Worm (Caenorhabditis elegans): ENCODE measurements around the gene K10C9.1.

K10C9.1 gene

DNA sequence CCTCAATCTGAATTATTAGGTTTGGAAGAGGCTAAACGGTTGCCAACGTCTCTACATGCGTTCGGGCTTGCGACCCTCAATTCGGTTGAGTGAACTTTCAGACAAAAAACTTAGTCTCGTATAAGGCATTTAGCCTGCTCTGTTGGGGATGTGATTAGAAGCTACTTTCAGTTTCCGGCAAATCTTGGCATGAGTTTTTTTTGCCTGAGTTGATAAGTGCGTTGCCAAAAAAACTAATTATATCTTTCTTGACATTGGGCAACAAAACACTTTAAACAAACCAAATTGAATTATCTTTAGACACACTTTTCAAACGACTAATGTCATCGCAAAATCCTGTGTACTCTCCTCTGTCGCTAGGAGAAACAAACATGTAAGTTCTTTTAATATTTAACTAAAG lies 17.3 kb downstream of the K10C9.1 start, which contains the start of gene Y50D4B.4:
TSS of gene Y50D4B.4 (plus strand) at position 301 of the 400 bp plus-strand sequence.
- TF ChIP-seq lin-32 (GFP tag; optimal IDR thresholded peaks at IDR 0.05): no peak
- TF ChIP-seq ceh-43 (GFP tag; optimal IDR thresholded peaks at IDR 0.05): no peak
- TF ChIP-seq nhr-2 (tag; optimal IDR thresholded peaks at IDR 0.05): no peak
- no peak for TF ChIP-seq zip-8 (tag; optimal IDR thresholded peaks at IDR 0.05)
- TF ChIP-seq ceh-39 (tag; optimal IDR thresholded peaks at IDR 0.05): no peak
- no peak for TF ChIP-seq pha-4 (tag; optimal IDR thresholded peaks at IDR 0.05)
- TF ChIP-seq mls-2 (tag; optimal IDR thresholded peaks at IDR 0.05): no peak
- no peak for TF ChIP-seq M03D4.4 (tag; optimal IDR thresholded peaks at IDR 0.05)
- no peak for TF ChIP-seq blmp-1 (tag; optimal IDR thresholded peaks at IDR 0.05)
- TF ChIP-seq ces-1 (GFP tag; optimal IDR thresholded peaks at IDR 0.05): no peak
- TF ChIP-seq bed-3 (GFP tag; optimal IDR thresholded peaks at IDR 0.05): no peak
- no peak for TF ChIP-seq mab-5 (tag; optimal IDR thresholded peaks at IDR 0.05)
- no peak for TF ChIP-seq drap-1 (GFP tag; optimal IDR thresholded peaks at IDR 0.05)
- TF ChIP-seq nhr-12 (tag; optimal IDR thresholded peaks at IDR 0.05): no peak
- TF ChIP-seq ztf-11 (tag; optimal IDR thresholded peaks at IDR 0.05): no peak
- no peak for TF ChIP-seq tbx-8 (GFP tag; optimal IDR thresholded peaks at IDR 0.05)
- no peak for TF ChIP-seq mep-1 (tag; optimal IDR thresholded peaks at IDR 0.05)
- TF ChIP-seq nhr-237 (tag; optimal IDR thresholded peaks at IDR 0.05): no peak
- no peak for TF ChIP-seq snpc-4 (tag; optimal IDR thresholded peaks at IDR 0.05)
- TF ChIP-seq elt-3 (tag; optimal IDR thresholded peaks at IDR 0.05): no peak

DNA sequence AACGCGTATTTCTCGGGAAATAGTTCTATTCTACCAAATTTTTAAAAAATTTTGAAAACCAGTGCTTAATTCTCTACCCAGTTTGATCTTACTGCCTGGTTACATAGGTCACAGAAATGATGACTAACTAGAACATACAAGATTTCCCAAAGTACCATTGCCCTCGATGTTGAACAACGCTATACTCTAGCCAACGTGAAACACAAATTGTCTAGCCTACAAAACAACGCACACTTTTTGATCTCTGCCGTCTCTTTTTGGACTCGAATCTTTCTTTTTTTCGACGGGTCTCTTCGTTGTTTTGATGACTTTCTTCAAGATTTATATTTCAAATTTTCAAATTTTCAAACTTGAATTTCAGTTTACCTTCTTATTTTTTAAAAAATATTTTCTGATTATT lies 25.2 kb downstream of the K10C9.1 start, which contains the start of gene Y50D4B.2:
TSS of gene Y50D4B.2 (plus strand) at position 301 of the 400 bp plus-strand sequence.
- TF ChIP-seq snpc-4 (tag; optimal IDR thresholded peaks at IDR 0.05) (no peak), mep-1 (tag; optimal IDR thresholded peaks at IDR 0.05) (no peak), ces-1 (GFP tag; optimal IDR thresholded peaks at IDR 0.05) (no peak), ham-2 (GFP tag; optimal IDR thresholded peaks at IDR 0.05) (no peak), ceh-83 (GFP tag; optimal IDR thresholded peaks at IDR 0.05) (no peak), ceh-43 (GFP tag; optimal IDR thresholded peaks at IDR 0.05) (no peak), nhr-237 (tag; optimal IDR thresholded peaks at IDR 0.05) (no peak), mls-2 (tag; optimal IDR thresholded peaks at IDR 0.05) (no peak), mab-5 (tag; optimal IDR thresholded peaks at IDR 0.05) (no peak)

DNA sequence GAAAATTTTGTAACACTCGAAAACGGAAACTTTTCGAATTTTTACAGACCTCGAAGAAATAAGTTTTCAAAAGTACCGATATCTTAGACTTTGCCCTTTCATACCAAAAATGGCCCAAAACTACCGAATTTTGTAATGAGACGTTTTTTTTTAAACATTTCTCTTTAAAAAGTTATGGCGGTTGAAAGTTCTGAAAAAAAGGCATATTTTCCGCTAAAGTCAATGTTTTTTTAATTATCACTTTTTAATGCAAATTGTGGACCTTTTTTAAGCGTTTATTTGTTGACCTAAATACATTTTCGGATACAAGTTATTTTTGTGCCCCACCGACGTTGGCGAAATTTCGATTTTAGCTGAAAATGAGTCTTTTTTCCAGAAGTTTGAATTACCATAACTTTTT lies 27.5 kb downstream of the K10C9.1 start:
- TF ChIP-seq unc-120 (tag; optimal IDR thresholded peaks at IDR 0.05; ENCODE audit: poor library complexity, severe bottlenecking): no peak
- no peak for TF ChIP-seq lsy-2 (tag; optimal IDR thresholded peaks at IDR 0.05)
- no peak for TF ChIP-seq bed-3 (GFP tag; optimal IDR thresholded peaks at IDR 0.05)
- TF ChIP-seq blmp-1 (tag; optimal IDR thresholded peaks at IDR 0.05): no peak
- no peak for TF ChIP-seq unc-62 (GFP tag; optimal IDR thresholded peaks at IDR 0.05)

DNA sequence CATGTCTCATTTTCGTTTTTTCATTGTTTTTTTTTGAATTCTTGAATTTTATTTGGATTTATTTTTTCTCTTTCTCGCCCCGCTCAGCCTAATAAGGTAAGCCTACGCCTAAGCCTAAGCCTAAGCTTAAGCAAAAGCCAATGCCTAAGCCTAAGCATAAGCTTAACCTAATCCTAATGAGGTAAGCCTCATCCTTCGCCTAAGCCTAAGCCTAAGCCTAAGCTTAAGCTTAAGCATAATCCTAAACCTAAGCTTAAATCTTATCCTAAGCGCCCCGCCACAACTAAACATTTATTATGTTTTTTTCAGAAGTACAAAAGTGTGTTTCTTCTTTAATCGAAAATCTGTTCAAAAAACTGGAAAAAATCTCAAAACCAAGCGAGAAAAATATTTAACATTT lies 37.1 kb downstream of the K10C9.1 start:
- TF ChIP-seq ceh-39 (tag; optimal IDR thresholded peaks at IDR 0.05): no peak
- TF ChIP-seq elt-3 (tag; optimal IDR thresholded peaks at IDR 0.05): no peak
- no peak for TF ChIP-seq unc-62 (GFP tag; optimal IDR thresholded peaks at IDR 0.05)
- TF ChIP-seq lin-13 (tag; optimal IDR thresholded peaks at IDR 0.05): no peak
- no peak for TF ChIP-seq nhr-2 (tag; optimal IDR thresholded peaks at IDR 0.05)
- no peak for TF ChIP-seq tbx-8 (GFP tag; optimal IDR thresholded peaks at IDR 0.05)
- TF ChIP-seq nhr-76 (tag; optimal IDR thresholded peaks at IDR 0.05): no peak
- no peak for TF ChIP-seq lsy-2 (tag; optimal IDR thresholded peaks at IDR 0.05)
- TF ChIP-seq cnd-1 (tag; optimal IDR thresholded peaks at IDR 0.05): no peak
- no peak for TF ChIP-seq lin-32 (GFP tag; optimal IDR thresholded peaks at IDR 0.05)
- no peak for TF ChIP-seq ztf-11 (tag; optimal IDR thresholded peaks at IDR 0.05)
- no peak for TF ChIP-seq nhr-237 (tag; optimal IDR thresholded peaks at IDR 0.05)
- no peak for TF ChIP-seq zip-8 (tag; optimal IDR thresholded peaks at IDR 0.05)
- no peak for TF ChIP-seq sem-2 (GFP tag; optimal IDR thresholded peaks at IDR 0.05)
- TF ChIP-seq M03D4.4 (tag; optimal IDR thresholded peaks at IDR 0.05): no peak

DNA sequence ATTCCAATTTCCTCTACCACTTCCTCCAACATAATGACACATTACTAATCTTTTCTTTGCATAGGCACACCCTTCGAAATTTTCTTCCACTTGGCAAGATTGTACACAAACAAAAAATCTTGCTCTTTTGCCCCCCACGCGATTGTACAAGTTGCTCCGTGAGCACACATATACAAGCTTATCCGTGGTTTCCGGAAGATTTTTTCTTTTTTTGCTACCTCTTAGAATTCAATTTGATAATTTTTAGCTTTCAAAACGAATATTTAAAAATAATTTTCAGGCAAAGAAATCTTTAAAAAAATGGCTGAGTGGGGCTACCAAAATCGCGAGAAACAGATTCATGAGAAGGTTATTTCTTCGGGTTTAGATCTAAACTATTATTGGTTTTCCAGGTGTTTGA lies 37.6 kb downstream of the K10C9.1 start, which contains the start of gene Y50D4B.1:
TSS of gene Y50D4B.1 (plus strand) at position 301 of the 400 bp plus-strand sequence.
- TF ChIP-seq flh-1 (GFP tag; optimal IDR thresholded peaks at IDR 0.05) (no peak), drap-1 (GFP tag; optimal IDR thresholded peaks at IDR 0.05) (no peak), nhr-28 (tag; optimal IDR thresholded peaks at IDR 0.05) (no peak), zip-8 (tag; optimal IDR thresholded peaks at IDR 0.05) (no peak), sem-2 (GFP tag; optimal IDR thresholded peaks at IDR 0.05) (no peak), mep-1 (tag; optimal IDR thresholded peaks at IDR 0.05) (no peak), bed-3 (GFP tag; optimal IDR thresholded peaks at IDR 0.05) (no peak), elt-3 (tag; optimal IDR thresholded peaks at IDR 0.05) (no peak), M03D4.4 (tag; optimal IDR thresholded peaks at IDR 0.05) (no peak), ceh-83 (GFP tag; optimal IDR thresholded peaks at IDR 0.05) (no peak), tbx-8 (GFP tag; optimal IDR thresholded peaks at IDR 0.05) (no peak), ceh-39 (tag; optimal IDR thresholded peaks at IDR 0.05) (no peak), ztf-11 (tag; optimal IDR thresholded peaks at IDR 0.05) (no peak), mab-5 (tag; optimal IDR thresholded peaks at IDR 0.05) (no peak), blmp-1 (tag; optimal IDR thresholded peaks at IDR 0.05) (no peak), unc-62 (GFP tag; optimal IDR thresholded peaks at IDR 0.05) (no peak), mls-2 (tag; optimal IDR thresholded peaks at IDR 0.05) (no peak), cnd-1 (tag; optimal IDR thresholded peaks at IDR 0.05) (no peak)
